Fruit fly (Drosophila melanogaster) whole organism, embryonic: ENCODE data around the gene phtm.

Experiments
- Ada2b ChIP-seq: fragments of 200-800 bp; sonication (Bioruptor generic); IDR thresholded peaks from 2 replicates; pipeline ENCODE4 v1.3.6; 2022; ENCODE audit warnings: missing biosample characterization, missing genetic modification characterization
- Antp ChIP-seq: fragments of 200-800 bp; sonication (Bioruptor generic); optimal IDR thresholded peaks from 3 replicates; lab custom pipeline; 2016; ENCODE audit warnings: missing biosample characterization, missing genetic modification characterization
- Asciz ChIP-seq: fragments of 200-800 bp; sonication (Bioruptor generic); optimal IDR thresholded peaks from 2 replicates; lab custom pipeline; 2017; ENCODE audit warnings: missing biosample characterization, mild to moderate bottlenecking, missing genetic modification characterization, missing genetic modification reagents
- Bteb2 ChIP-seq: fragments of 200-800 bp; sonication (Bioruptor generic); optimal IDR thresholded peaks from 2 replicates; lab custom pipeline; 2016; ENCODE audit warnings: missing biosample characterization, missing genetic modification characterization
- CG1024 ChIP-seq: fragments of 200-800 bp; sonication (Bioruptor generic); IDR thresholded peaks from 2 replicates; pipeline ENCODE4 v1.3.6; 2022; ENCODE audit warnings: missing biosample characterization, missing genetic modification characterization
- CG10267 ChIP-seq: fragments of 200-800 bp; sonication (Bioruptor generic); optimal IDR thresholded peaks from 2 replicates; lab custom pipeline; 2018; ENCODE audit warnings: missing biosample characterization, mild to moderate bottlenecking, missing genetic modification characterization, moderate library complexity
- CG10321 ChIP-seq: fragments of 200-800 bp; sonication (Bioruptor generic); IDR thresholded peaks from 2 replicates; pipeline ENCODE4 v1.3.6; 2022; ENCODE audit warnings: missing biosample characterization, missing genetic modification characterization
- CG10979 ChIP-seq: fragments of 200-800 bp; sonication (Bioruptor generic); optimal IDR thresholded peaks from 2 replicates; lab custom pipeline; 2018; ENCODE audit warnings: missing biosample characterization, mild to moderate bottlenecking, missing genetic modification characterization, moderate library complexity
- CG14710 ChIP-seq: fragments of 200-800 bp; sonication (Bioruptor generic); optimal IDR thresholded peaks from 3 replicates; lab custom pipeline; 2019; ENCODE audit warnings: missing biosample characterization, mild to moderate bottlenecking, missing genetic modification characterization, moderate library complexity
- CG14860 ChIP-seq: fragments of 200-800 bp; sonication (Bioruptor generic); IDR thresholded peaks from 3 replicates; pipeline ENCODE4 v1.3.6; 2022; ENCODE audit warnings: missing biosample characterization, missing genetic modification characterization; ENCODE audit not compliant: partially characterized antibody
- CG16815 ChIP-seq: fragments of 200-800 bp; sonication (Bioruptor generic); optimal IDR thresholded peaks from 3 replicates; lab custom pipeline; 2017; ENCODE audit warnings: missing biosample characterization, mild to moderate bottlenecking, missing genetic modification characterization
- CG31224 ChIP-seq: fragments of 200-800 bp; sonication (Bioruptor generic); IDR thresholded peaks from 2 replicates; pipeline ENCODE4 v1.3.6; 2022; ENCODE audit warnings: missing biosample characterization, missing genetic modification characterization
- CG31365 ChIP-seq: fragments of 200-800 bp; sonication (Bioruptor generic); optimal IDR thresholded peaks from 2 replicates; lab custom pipeline; 2018; ENCODE audit warnings: missing biosample characterization, mild to moderate bottlenecking, missing genetic modification characterization
- CG3163 ChIP-seq: fragments of 200-800 bp; sonication (Bioruptor generic); optimal IDR thresholded peaks from 3 replicates; lab custom pipeline; 2016; ENCODE audit warnings: missing biosample characterization, missing genetic modification characterization
- CG3281 ChIP-seq: fragments of 200-800 bp; sonication (Bioruptor generic); optimal IDR thresholded peaks from 3 replicates; lab custom pipeline; 2017; ENCODE audit warnings: missing biosample characterization, mild to moderate bottlenecking, missing genetic modification characterization
- CG3847 ChIP-seq: fragments of 200-800 bp; sonication (Bioruptor generic); IDR thresholded peaks from 2 replicates; pipeline ENCODE4 v1.3.6; 2022; ENCODE audit warnings: missing biosample characterization, missing genetic modification characterization
- CG6813 ChIP-seq: fragments of 200-800 bp; sonication (Bioruptor generic); optimal IDR thresholded peaks from 2 replicates; lab custom pipeline; 2017; ENCODE audit warnings: missing biosample characterization, missing genetic modification characterization, mild to moderate bottlenecking, moderate library complexity, missing genetic modification reagents
- CG7839 ChIP-seq: fragments of 200-800 bp; sonication (Bioruptor generic); optimal IDR thresholded peaks from 3 replicates; lab custom pipeline; 2018; ENCODE audit warnings: missing biosample characterization, mild to moderate bottlenecking, missing genetic modification characterization, moderate library complexity
- CG9215 ChIP-seq: fragments of 200-800 bp; sonication (Bioruptor generic); IDR thresholded peaks from 2 replicates; pipeline ENCODE4 v1.3.6; 2022; ENCODE audit warnings: missing biosample characterization, missing genetic modification characterization
- Dbx ChIP-seq: fragments of 200-800 bp; sonication (Bioruptor generic); IDR thresholded peaks from 3 replicates; pipeline ENCODE4 v1.3.6; 2022; ENCODE audit warnings: missing biosample characterization, missing genetic modification characterization
- Dfd ChIP-seq, 2 experiments: fragments of >200 bp; optimal IDR thresholded peaks; 2 replicates each; lab custom pipeline; 2017; ENCODE audit warnings: missing biosample characterization in 2 of 2, missing genetic modification characterization in 2 of 2
- Ets65A ChIP-seq: fragments of 200-800 bp; sonication (Bioruptor generic); peaks from one replicate; lab custom pipeline; 2016; ENCODE audit warnings: missing biosample characterization, missing genetic modification characterization
- Fer3 ChIP-seq: fragments of 200-800 bp; sonication (Bioruptor generic); optimal IDR thresholded peaks from 2 replicates; lab custom pipeline; 2018; ENCODE audit warnings: missing biosample characterization, mild to moderate bottlenecking, missing genetic modification characterization, moderate library complexity
- HLH3B ChIP-seq: fragments of 200-800 bp; sonication (Bioruptor generic); IDR thresholded peaks from 2 replicates; pipeline ENCODE4 v1.3.6; 2022; ENCODE audit warnings: missing biosample characterization, missing genetic modification characterization
- Hand ChIP-seq: fragments of 200-800 bp; sonication (Bioruptor generic); optimal IDR thresholded peaks from 2 replicates; lab custom pipeline; 2017; ENCODE audit warnings: mild to moderate bottlenecking, missing biosample characterization, missing genetic modification reagents, missing genetic modification characterization
- Hey ChIP-seq: fragments of 200-800 bp; sonication (Bioruptor generic); optimal IDR thresholded peaks from 3 replicates; lab custom pipeline; 2018; ENCODE audit warnings: missing biosample characterization, mild to moderate bottlenecking, missing genetic modification characterization
- Hr39 ChIP-seq: fragments of >200 bp; optimal IDR thresholded peaks from 2 replicates; lab custom pipeline; 2017
- Jarid2 ChIP-seq: fragments of 200-800 bp; sonication (Bioruptor generic); optimal IDR thresholded peaks from 3 replicates; lab custom pipeline; 2017; ENCODE audit warnings: mild to moderate bottlenecking, missing biosample characterization, missing genetic modification reagents, missing genetic modification characterization
- Ptx1 ChIP-seq: fragments of 200-800 bp; sonication (Bioruptor generic); IDR thresholded peaks from 2 replicates; pipeline ENCODE4 v1.3.6; 2022; ENCODE audit warnings: missing biosample characterization, missing genetic modification characterization
- Tbp ChIP-seq: fragments of >200 bp; optimal IDR thresholded peaks from 2 replicates; lab custom pipeline; 2018; ENCODE audit warnings: missing biosample characterization, missing genetic modification characterization
- al ChIP-seq: fragments of 200-800 bp; sonication (Bioruptor generic); IDR thresholded peaks from 2 replicates; pipeline ENCODE4 v1.3.6; 2022; ENCODE audit warnings: missing biosample characterization, missing genetic modification characterization
- ap ChIP-seq: fragments of 200-800 bp; sonication (Bioruptor generic); IDR thresholded peaks from 2 replicates; pipeline ENCODE4 v1.3.6; 2022; ENCODE audit warnings: missing biosample characterization, missing genetic modification characterization
- chm ChIP-seq: fragments of 200-800 bp; sonication (Bioruptor generic); IDR thresholded peaks from 2 replicates; pipeline ENCODE4 v1.3.6; 2022; ENCODE audit warnings: missing biosample characterization, missing genetic modification characterization
- crc ChIP-seq: fragments of 200-800 bp; sonication (Bioruptor generic); optimal IDR thresholded peaks from 2 replicates; lab custom pipeline; 2016; ENCODE audit warnings: missing biosample characterization, missing genetic modification characterization
- esg ChIP-seq: fragments of 200-800 bp; sonication (Bioruptor generic); conservative IDR thresholded peaks from 2 replicates; pipeline ENCODE4 v1.3.6; 2022; ENCODE audit warnings: missing biosample characterization, missing genetic modification characterization
- grn ChIP-seq: fragments of 200-800 bp; sonication (Bioruptor generic); optimal IDR thresholded peaks from 3 replicates; lab custom pipeline; 2017; ENCODE audit warnings: missing biosample characterization, missing genetic modification characterization
- gro ChIP-seq: fragments of 200-800 bp; sonication (Bioruptor generic); optimal IDR thresholded peaks from 2 replicates; lab custom pipeline; 2016; ENCODE audit warnings: missing biosample characterization, missing genetic modification characterization
- hb ChIP-seq: fragments of 200-800 bp; sonication (Bioruptor generic); IDR thresholded peaks from 3 replicates; pipeline ENCODE4 v1.3.6; 2022; ENCODE audit warnings: missing biosample characterization, missing genetic modification characterization; ENCODE audit not compliant: partially characterized antibody
- lbe ChIP-seq: fragments of 200-800 bp; sonication (Bioruptor generic); optimal IDR thresholded peaks from 2 replicates; lab custom pipeline; 2016; ENCODE audit warnings: missing biosample characterization, mild to moderate bottlenecking, missing genetic modification characterization
- maf-S ChIP-seq: fragments of 200-800 bp; sonication (Bioruptor generic); optimal IDR thresholded peaks from 2 replicates; lab custom pipeline; 2016; ENCODE audit warnings: missing biosample characterization, missing genetic modification characterization
- mld ChIP-seq: fragments of 200-800 bp; sonication (Bioruptor generic); IDR thresholded peaks from 3 replicates; pipeline ENCODE4 v1.3.6; 2022; ENCODE audit warnings: missing biosample characterization, missing genetic modification characterization; ENCODE audit not compliant: partially characterized antibody
- p53 ChIP-seq: fragments of 200-800 bp; sonication (Bioruptor generic); optimal IDR thresholded peaks from 2 replicates; lab custom pipeline; 2016; ENCODE audit warnings: missing biosample characterization, missing genetic modification characterization
- pnt ChIP-seq: fragments of 200-800 bp; sonication (Bioruptor generic); optimal IDR thresholded peaks from 3 replicates; lab custom pipeline; 2016; ENCODE audit warnings: missing biosample characterization, missing genetic modification characterization
- scrt ChIP-seq: fragments of 200-800 bp; sonication (Bioruptor generic); optimal IDR thresholded peaks from 2 replicates; lab custom pipeline; 2018; ENCODE audit warnings: missing biosample characterization, mild to moderate bottlenecking, missing genetic modification characterization, moderate library complexity
- so ChIP-seq: fragments of 200-800 bp; sonication (Bioruptor generic); IDR thresholded peaks from 3 replicates; pipeline ENCODE4 v1.3.6; 2022; ENCODE audit warnings: missing biosample characterization, missing genetic modification characterization
- sqz ChIP-seq: fragments of 200-800 bp; sonication (Bioruptor generic); optimal IDR thresholded peaks from 3 replicates; lab custom pipeline; 2018; ENCODE audit warnings: missing biosample characterization, mild to moderate bottlenecking, missing genetic modification characterization
- toy ChIP-seq: fragments of 200-800 bp; sonication (Bioruptor generic); IDR thresholded peaks from 2 replicates; pipeline ENCODE4 v1.3.6; 2022; ENCODE audit warnings: missing biosample characterization, missing genetic modification characterization
- trem ChIP-seq: fragments of 200-800 bp; optimal IDR thresholded peaks from 3 replicates; lab custom pipeline; 2019; ENCODE audit warnings: missing biosample characterization, mild to moderate bottlenecking, missing genetic modification characterization, moderate library complexity
- ttk ChIP-seq: fragments of 200-800 bp; sonication (Bioruptor generic); IDR thresholded peaks from 2 replicates; pipeline ENCODE4 v2.1.2; 2022; ENCODE audit warnings: missing biosample characterization, missing genetic modification characterization
- tup ChIP-seq: fragments of 200-800 bp; sonication (Bioruptor generic); optimal IDR thresholded peaks from 2 replicates; lab custom pipeline; 2016; ENCODE audit warnings: missing biosample characterization, mild to moderate bottlenecking, missing genetic modification characterization, moderate library complexity
- wdn ChIP-seq: fragments of 200-800 bp; sonication (Bioruptor generic); IDR thresholded peaks from 2 replicates; pipeline ENCODE4 v1.3.6; 2022; ENCODE audit warnings: missing biosample characterization, missing genetic modification characterization

Gene phtm

dm6 chrX:18644890-18645289 is 40.7 kb upstream of the phtm start (continued):
- TF ChIP-seq wdn (GFP tag; lab: Robert Waterston, UW), result 0 out of 2 replicates have a peak, but pooled peaks have one; percentile 21
- peak; percentile 58 for TF ChIP-seq CG7839 (tag; lab: Kevin White, UChicago)
- TF ChIP-seq Jarid2, result no peak
- peak; percentile 45 for TF ChIP-seq tup (GFP tag; lab: Kevin White, UChicago)
- peak; percentile 79 for TF ChIP-seq Asciz (GFP tag; lab: Kevin White, UChicago)
- TF ChIP-seq CG31365, result peak; percentile 62
- TF ChIP-seq Tbp (GFP tag; lab: Kevin White, UChicago), result no peak
- peak; percentile 28 for TF ChIP-seq Ets65A
- TF ChIP-seq CG3281 (GFP tag; lab: Kevin White, UChicago), result peak; percentile 82
- TF ChIP-seq CG3163 (GFP tag; lab: Kevin White, UChicago), result no peak
- peak; percentile 54 for TF ChIP-seq lbe (GFP tag; lab: Kevin White, UChicago)
- TF ChIP-seq CG14860 (GFP tag; lab: Robert Waterston, UW), result no peak
- 0 out of 2 replicates have a peak, but pooled peaks have one; percentile 38 for TF ChIP-seq CG1024 (GFP tag; lab: Robert Waterston, UW)
- TF ChIP-seq CG9215, result peak; percentile 59
- peak; percentile 72 for TF ChIP-seq Ada2b (GFP tag; lab: Robert Waterston, UW)
- TF ChIP-seq mld (GFP tag; lab: Robert Waterston, UW), result no peak
- peak; percentile 70; the same call in 1 of the 2 replicates for TF ChIP-seq chm (GFP tag; lab: Robert Waterston, UW)
- no peak; the same call in 2 of the 3 replicates for TF ChIP-seq so
- TF ChIP-seq esg (GFP tag; lab: Robert Waterston, UW), result peak; percentile 55; the same call in 1 of the 2 replicates
- TF ChIP-seq CG16815 (GFP tag; lab: Kevin White, UChicago), result peak; percentile 66
- TF ChIP-seq HLH3B, result peak; percentile 80
- TF ChIP-seq scrt (GFP tag; lab: Kevin White, UChicago), result peak; percentile 69
- TF ChIP-seq trem, result peak; percentile 56
- TF ChIP-seq grn (GFP tag; lab: Kevin White, UChicago), result peak; percentile 77
- peak; percentile 36; the same call in 1 of the 2 replicates for TF ChIP-seq al (GFP tag; lab: Robert Waterston, UW)
- TF ChIP-seq Antp, result peak; percentile 62
- TF ChIP-seq Hand (GFP tag; lab: Kevin White, UChicago), result peak; percentile 55
- peak; percentile 82 for TF ChIP-seq CG10979
- peak; percentile 70 for TF ChIP-seq Bteb2 (GFP tag; lab: Kevin White, UChicago)
- TF ChIP-seq Ptx1 (GFP tag; lab: Robert Waterston, UW), result peak; percentile 81
- TF ChIP-seq hb (GFP tag; lab: Robert Waterston, UW), result no peak
- TF ChIP-seq CG10267 (tag; lab: Kevin White, UChicago), result peak; percentile 65
- TF ChIP-seq sqz, result peak; percentile 84
- TF ChIP-seq CG14710, result peak; percentile 66
- peak; percentile 74; the same call in 1 of the 2 replicates for TF ChIP-seq CG3847 (GFP tag; lab: Robert Waterston, UW)
- no peak for TF ChIP-seq Hr39 (lab: Kevin White, UChicago)
- TF ChIP-seq p53 (GFP tag; lab: Kevin White, UChicago), result peak; percentile 1
- TF ChIP-seq toy (GFP tag; lab: Robert Waterston, UW), result 0 out of 2 replicates have a peak, but pooled peaks have one; percentile 34
- peak; percentile 47 for TF ChIP-seq CG10321
- peak; percentile 54 for TF ChIP-seq crc
- TF ChIP-seq CG6813 (GFP tag; lab: Kevin White, UChicago), result peak; percentile 71
- TF ChIP-seq Dbx (GFP tag; lab: Robert Waterston, UW), result peak; percentile 64; the same call in 2 of the 3 replicates
- no peak for TF ChIP-seq Dfd (GFP tag; optimal IDR thresholded peaks at IDR 0.05; lab: Kevin White, UChicago)
- TF ChIP-seq Fer3 (tag; lab: Kevin White, UChicago), result peak; percentile 88
- peak; percentile 9 for TF ChIP-seq gro (GFP tag; lab: Kevin White, UChicago)
- TF ChIP-seq CG31224, result peak; percentile 56
- TF ChIP-seq pnt, result peak; percentile 68
- TF ChIP-seq ttk (GFP tag; lab: Robert Waterston, UW), result peak; percentile 66
- TF ChIP-seq ap, result peak; percentile 43; the same call in 1 of the 2 replicates
- peak; percentile 34 for TF ChIP-seq Hey (tag; lab: Kevin White, UChicago)
- TF ChIP-seq maf-S (GFP tag; lab: Kevin White, UChicago), result peak; percentile 66
